Worm (Caenorhabditis elegans) whole organism, mixed stage, embryonic: Measurements from ENCODE around the gene clec-6.

ENCODE experiments used
- M03D4.4 ChIP-seq: sonication (generic microtip); optimal IDR thresholded peaks from 2 replicates; lab custom pipeline; 2017; ENCODE audit warnings: mild to moderate bottlenecking, missing genetic modification characterization, missing compliant biosample characterization
- blmp-1 ChIP-seq: fragments of 150-350 bp; optimal IDR thresholded peaks from 2 replicates; lab custom pipeline; 2014; ENCODE audit warnings: missing biosample characterization, missing genetic modification characterization
- ceh-39 ChIP-seq: fragments of 150-350 bp; optimal IDR thresholded peaks from 2 replicates; lab custom pipeline; 2014; ENCODE audit warnings: missing biosample characterization, missing genetic modification characterization
- ceh-43 ChIP-seq: fragments of 200-800 bp; sonication (Bioruptor generic); optimal IDR thresholded peaks from 2 replicates; lab custom pipeline; 2018; ENCODE audit warnings: mild to moderate bottlenecking, missing genetic modification characterization, moderate library complexity, missing compliant biosample characterization
- ceh-83 ChIP-seq: fragments of 200-800 bp; sonication (Bioruptor generic); optimal IDR thresholded peaks from 2 replicates; lab custom pipeline; 2018; ENCODE audit warnings: mild to moderate bottlenecking, missing genetic modification characterization, missing compliant biosample characterization
- ces-1 ChIP-seq: fragments of 150-350 bp; optimal IDR thresholded peaks from 2 replicates; lab custom pipeline; 2014; ENCODE audit warnings: missing biosample characterization, missing genetic modification reagents, missing genetic modification characterization
- cnd-1 ChIP-seq: fragments of 200-800 bp; sonication (Bioruptor generic); optimal IDR thresholded peaks from 2 replicates; lab custom pipeline; 2018; ENCODE audit warnings: mild to moderate bottlenecking, missing genetic modification characterization, missing compliant biosample characterization
- drap-1 ChIP-seq: fragments of 200-800 bp; sonication (Bioruptor generic); optimal IDR thresholded peaks from 3 replicates; lab custom pipeline; 2018; ENCODE audit warnings: mild to moderate bottlenecking, missing genetic modification characterization, missing compliant biosample characterization
- elt-3 ChIP-seq: fragments of 150-350 bp; optimal IDR thresholded peaks from 2 replicates; lab custom pipeline; 2014; ENCODE audit warnings: missing biosample characterization, missing genetic modification characterization
- flh-1 ChIP-seq: fragments of 200-800 bp; sonication (Bioruptor generic); optimal IDR thresholded peaks from 2 replicates; lab custom pipeline; 2018; ENCODE audit warnings: mild to moderate bottlenecking, missing genetic modification characterization, moderate library complexity, missing compliant biosample characterization
- ham-2 ChIP-seq: fragments of 200-800 bp; sonication (Bioruptor generic); optimal IDR thresholded peaks from 2 replicates; lab custom pipeline; 2018; ENCODE audit warnings: mild to moderate bottlenecking, missing genetic modification characterization, missing compliant biosample characterization
- hlh-1 ChIP-seq: fragments of 150-350 bp; optimal IDR thresholded peaks from 2 replicates; lab custom pipeline; 2014; ENCODE audit warnings: missing biosample characterization, missing genetic modification reagents, missing genetic modification characterization
- lin-13 ChIP-seq: fragments of 150-350 bp; optimal IDR thresholded peaks from 2 replicates; lab custom pipeline; 2014; ENCODE audit warnings: missing biosample characterization, missing genetic modification characterization
- lin-32 ChIP-seq: fragments of 200-800 bp; sonication (Bioruptor generic); optimal IDR thresholded peaks from 2 replicates; lab custom pipeline; 2018; ENCODE audit warnings: mild to moderate bottlenecking, missing genetic modification characterization, missing compliant biosample characterization
- lsy-2 ChIP-seq: fragments of 150-350 bp; optimal IDR thresholded peaks from 2 replicates; lab custom pipeline; 2014; ENCODE audit warnings: missing biosample characterization, missing genetic modification characterization
- mab-5 ChIP-seq: fragments of 150-350 bp; optimal IDR thresholded peaks from 2 replicates; lab custom pipeline; 2014; ENCODE audit warnings: missing biosample characterization, missing genetic modification characterization
- mep-1 ChIP-seq: fragments of 150-350 bp; optimal IDR thresholded peaks from 2 replicates; lab custom pipeline; 2017; ENCODE audit warnings: missing biosample characterization, missing genetic modification reagents, missing genetic modification characterization, inconsistent platforms
- mls-2 ChIP-seq: sonication (generic microtip); optimal IDR thresholded peaks from 2 replicates; lab custom pipeline; 2016; ENCODE audit warnings: mild to moderate bottlenecking, missing genetic modification characterization, moderate library complexity, missing compliant biosample characterization
- nhr-12 ChIP-seq: fragments of 150-350 bp; optimal IDR thresholded peaks from 2 replicates; lab custom pipeline; 2014; ENCODE audit warnings: missing biosample characterization, missing genetic modification characterization
- nhr-2 ChIP-seq: fragments of 150-350 bp; optimal IDR thresholded peaks from 2 replicates; lab custom pipeline; 2014; ENCODE audit warnings: missing biosample characterization, missing genetic modification characterization
- nhr-237 ChIP-seq: fragments of 150-350 bp; optimal IDR thresholded peaks from 2 replicates; lab custom pipeline; 2014; ENCODE audit warnings: missing biosample characterization, missing genetic modification characterization
- nhr-28 ChIP-seq: fragments of 150-350 bp; optimal IDR thresholded peaks from 2 replicates; lab custom pipeline; 2014; ENCODE audit warnings: missing biosample characterization, missing genetic modification characterization
- nhr-76 ChIP-seq: sonication (generic microtip); optimal IDR thresholded peaks from 2 replicates; lab custom pipeline; 2017; ENCODE audit warnings: missing biosample characterization, missing genetic modification characterization
- pha-4 ChIP-seq: fragments of 150-350 bp; optimal IDR thresholded peaks from 2 replicates; lab custom pipeline; 2018; ENCODE audit warnings: missing biosample characterization, missing genetic modification reagents, missing genetic modification characterization
- sem-2 ChIP-seq: fragments of 200-800 bp; sonication (Bioruptor generic); optimal IDR thresholded peaks from 2 replicates; lab custom pipeline; 2018; ENCODE audit warnings: mild to moderate bottlenecking, missing genetic modification characterization, missing compliant biosample characterization
- snpc-4 ChIP-seq: fragments of 150-350 bp; optimal IDR thresholded peaks from 2 replicates; lab custom pipeline; 2014; ENCODE audit warnings: missing biosample characterization, missing genetic modification characterization
- sptf-1 ChIP-seq: sonication (generic microtip); optimal IDR thresholded peaks from 2 replicates; lab custom pipeline; 2017; ENCODE audit warnings: mild to moderate bottlenecking, missing genetic modification characterization, moderate library complexity, missing compliant biosample characterization
- unc-39 ChIP-seq: fragments of 150-350 bp; optimal IDR thresholded peaks from 2 replicates; lab custom pipeline; 2014; ENCODE audit warnings: missing biosample characterization, missing genetic modification characterization
- unc-62 ChIP-seq: fragments of 150-350 bp; optimal IDR thresholded peaks from 2 replicates; lab custom pipeline; 2014; ENCODE audit warnings: missing biosample characterization, missing genetic modification reagents, missing genetic modification characterization
- ztf-11 ChIP-seq: fragments of 150-350 bp; optimal IDR thresholded peaks from 2 replicates; lab custom pipeline; 2014; ENCODE audit warnings: missing biosample characterization, missing genetic modification characterization

The clec-6 gene

ce11 chrIII:4879445-4879844 is 7.8 kb downstream of the clec-6 start, which contains the start of gene C35D10.1:
Gene C35D10.1 (plus strand): TSS chrIII:4879745.
- TF ChIP-seq nhr-76 (tag; lab: Kevin White, UChicago) (no peak), cnd-1 (tag; lab: Kevin White, UChicago) (no peak), flh-1 (GFP tag; lab: Kevin White, UChicago) (no peak), ceh-83 (GFP tag; lab: Kevin White, UChicago) (no peak), elt-3 (tag; lab: Kevin White, UChicago) (no peak), nhr-12 (tag; lab: Kevin White, UChicago) (no peak), sem-2 (no peak), ces-1 (GFP tag; lab: Kevin White, UChicago) (no peak), M03D4.4 (tag; lab: Kevin White, UChicago) (no peak), nhr-2 (no peak), snpc-4 (no peak), nhr-28 (no peak), ztf-11 (tag; lab: Kevin White, UChicago) (no peak), lin-13 (tag; lab: Kevin White, UChicago) (no peak), unc-39 (tag; lab: Kevin White, UChicago) (no peak), hlh-1 (tag; lab: Kevin White, UChicago) (no peak), drap-1 (GFP tag; lab: Kevin White, UChicago) (no peak), nhr-237 (tag; lab: Kevin White, UChicago) (no peak), unc-62 (GFP tag; lab: Kevin White, UChicago) (no peak)

DNA sequence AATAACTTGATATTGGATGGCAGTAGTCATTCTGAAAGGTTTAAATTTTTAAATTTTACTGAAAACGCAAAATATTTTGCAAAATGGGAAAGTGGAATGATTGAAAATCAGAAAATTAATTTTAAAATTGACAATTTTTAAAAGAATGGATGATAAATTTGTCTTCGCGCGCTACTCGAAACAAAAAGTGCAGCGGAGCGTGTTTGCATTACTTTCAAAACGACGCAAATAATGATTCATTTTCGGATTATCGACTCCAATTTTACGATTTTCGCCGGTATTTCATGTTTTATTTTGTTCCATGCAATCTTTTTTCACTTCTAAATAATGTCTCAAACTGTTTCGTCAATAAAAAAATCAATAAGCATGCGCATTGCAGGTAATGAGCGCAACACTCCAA is 9.0 kb downstream of the clec-6 start, which contains the start of the genes tost-1 and arx-6:
Gene tost-1, minus strand, starts transcription at position 31 of the 400 bp plus-strand sequence.
Gene arx-6, plus strand, starts transcription at position 378 of the 400 bp plus-strand sequence.
- TF ChIP-seq lsy-2 (tag; lab: Kevin White, UChicago) (peak; percentile 37), pha-4 (tag; lab: Kevin White, UChicago) (peak; percentile 19), lin-32 (GFP tag; lab: Kevin White, UChicago) (no peak), mep-1 (tag; lab: Kevin White, UChicago) (peak; percentile 50), elt-3 (tag; lab: Kevin White, UChicago) (no peak)
- TF ChIP-seq, all 35 proteins: peak for 3

- TF ChIP-seq mls-2 (tag; lab: Kevin White, UChicago) (no peak), ces-1 (GFP tag; lab: Kevin White, UChicago) (peak; percentile 21)
- TF ChIP-seq, all 35 proteins: peak for 1
Observed at ce11 chrIII:4875663-4876062, 11.6 kb downstream of the clec-6 start.

ce11 chrIII:4874671-4875070 is 12.6 kb downstream of the clec-6 start, which contains the start of gene C35D10.12:
Gene C35D10.12 (minus strand): TSS chrIII:4874771.
- TF ChIP-seq nhr-76 (tag; lab: Kevin White, UChicago) (no peak), ceh-43 (GFP tag; lab: Kevin White, UChicago) (no peak), mab-5 (tag; lab: Kevin White, UChicago) (no peak), ceh-39 (tag; lab: Kevin White, UChicago) (no peak), ces-1 (GFP tag; lab: Kevin White, UChicago) (no peak), hlh-1 (tag; lab: Kevin White, UChicago) (no peak), M03D4.4 (tag; lab: Kevin White, UChicago) (no peak), snpc-4 (no peak), ztf-11 (tag; lab: Kevin White, UChicago) (no peak), blmp-1 (no peak), cnd-1 (tag; lab: Kevin White, UChicago) (no peak), lin-13 (tag; lab: Kevin White, UChicago) (no peak), ham-2 (GFP tag; lab: Kevin White, UChicago) (no peak), nhr-28 (no peak)

ce11 chrIII:4873395-4873794 is 13.8 kb downstream of the clec-6 start:
- no peak for TF ChIP-seq sptf-1 (tag; lab: Kevin White, UChicago)
- no peak for TF ChIP-seq lin-13 (tag; lab: Kevin White, UChicago)
- no peak for TF ChIP-seq lin-32 (GFP tag; lab: Kevin White, UChicago)
- TF ChIP-seq sem-2 = no peak
- no peak for TF ChIP-seq nhr-12 (tag; lab: Kevin White, UChicago)
- TF ChIP-seq blmp-1 = no peak
- no peak for TF ChIP-seq pha-4 (tag; lab: Kevin White, UChicago)
- TF ChIP-seq lsy-2 (tag; lab: Kevin White, UChicago) = no peak
- TF ChIP-seq nhr-28 = no peak
- no peak for TF ChIP-seq unc-62 (GFP tag; lab: Kevin White, UChicago)
- no peak for TF ChIP-seq nhr-76 (tag; lab: Kevin White, UChicago)
- no peak for TF ChIP-seq mab-5 (tag; lab: Kevin White, UChicago)
- no peak for TF ChIP-seq mep-1 (tag; lab: Kevin White, UChicago)
- TF ChIP-seq nhr-237 (tag; lab: Kevin White, UChicago) = no peak
- TF ChIP-seq ces-1 (GFP tag; lab: Kevin White, UChicago) = no peak
- no peak for TF ChIP-seq ceh-43 (GFP tag; lab: Kevin White, UChicago)
- no peak for TF ChIP-seq ztf-11 (tag; lab: Kevin White, UChicago)
